Worm (Caenorhabditis elegans): ENCODE data around the gene Y82E9BR.5.

- no peak for TF ChIP-seq him-1 (tag; optimal IDR thresholded peaks at IDR 0.05)
- TF ChIP-seq W03F9.2 (tag; optimal IDR thresholded peaks at IDR 0.05) = no peak
These were observed 35.0 kb downstream of the Y82E9BR.5 start, which contains the start of gene Y82E9BR.3 for ce11 chrIII:1419146-1419636.

Measured in whole organism, L4/young adult.